Fruit fly (Drosophila melanogaster): ENCODE data around the gene Ack.

The Ack gene

dm6 chr3L:4158361-4158760 lies 50.4 kb downstream of the Ack start (continued):
- TF ChIP-seq Hr51 (GFP tag; optimal IDR thresholded peaks at IDR 0.05): no peak
- no peak for TF ChIP-seq CG12744 (GFP tag; optimal IDR thresholded peaks at IDR 0.05)
- TF ChIP-seq hb (GFP tag; IDR thresholded peaks at IDR 0.05; ENCODE audit: partially characterized antibody): no peak
- peak; percentile 27; the same call in 1 of the 2 replicates for TF ChIP-seq CG6689 (GFP tag; IDR thresholded peaks at IDR 0.05)
- TF ChIP-seq CG12769 (tag; optimal IDR thresholded peaks at IDR 0.05): no peak
- TF ChIP-seq CG11247 (GFP tag; IDR thresholded peaks at IDR 0.05): no peak
- no peak for TF ChIP-seq twi (tag; optimal IDR thresholded peaks at IDR 0.05)
- no peak for TF ChIP-seq CG11504 (tag; optimal IDR thresholded peaks at IDR 0.05)
- peak; percentile 76 for TF ChIP-seq CG4404 (GFP tag; IDR thresholded peaks at IDR 0.05)
- TF ChIP-seq fru (optimal IDR thresholded peaks at IDR 0.05): no peak
- TF ChIP-seq CG16815 (GFP tag; optimal IDR thresholded peaks at IDR 0.05): peak; percentile 1
- TF ChIP-seq bbx (GFP tag; IDR thresholded peaks at IDR 0.05; ENCODE audit: partially characterized antibody): no peak

- TF ChIP-seq CG12155 (GFP tag; optimal IDR thresholded peaks at IDR 0.05) (peak; percentile 30), Nf-YC (tag; optimal IDR thresholded peaks at IDR 0.05) (peak; percentile 88), dan (GFP tag; IDR thresholded peaks at IDR 0.05) (no peak), D19A (tag; optimal IDR thresholded peaks at IDR 0.05) (no peak), CG2712 (tag; optimal IDR thresholded peaks at IDR 0.05) (no peak), Opbp (GFP tag; IDR thresholded peaks at IDR 0.05; ENCODE audit: partially characterized antibody) (no peak), caup (GFP tag; optimal IDR thresholded peaks at IDR 0.05; ENCODE audit: severe bottlenecking) (no peak), Ada2b (GFP tag; IDR thresholded peaks at IDR 0.05) (no peak), Mrtf (GFP tag; IDR thresholded peaks at IDR 0.05) (no peak), shn (GFP tag; optimal IDR thresholded peaks at IDR 0.05) (no peak), repo (GFP tag; optimal IDR thresholded peaks at IDR 0.05) (no peak), Adf1 (GFP tag; IDR thresholded peaks at IDR 0.05) (no peak), sob (GFP tag; IDR thresholded peaks at IDR 0.05) (no peak), CG1647 (GFP tag; optimal IDR thresholded peaks at IDR 0.05) (no peak), CG6683 (GFP tag; optimal IDR thresholded peaks at IDR 0.05) (no peak), z (GFP tag; IDR thresholded peaks at IDR 0.05) (peak; percentile 60; the same call in 1 of the 3 replicates), zf30C (GFP tag; optimal IDR thresholded peaks at IDR 0.05) (peak; percentile 25), Nf-YB (GFP tag; optimal IDR thresholded peaks at IDR 0.05) (peak; percentile 93), CG15269 (tag; optimal IDR thresholded peaks at IDR 0.05) (no peak), Hand (GFP tag; optimal IDR thresholded peaks at IDR 0.05) (no peak), pros (GFP tag; optimal IDR thresholded peaks at IDR 0.05) (peak; percentile 94), Trl (optimal IDR thresholded peaks at IDR 0.05) (no peak), Trl (GFP tag; optimal IDR thresholded peaks at IDR 0.05) (no peak), sqz (GFP tag; optimal IDR thresholded peaks at IDR 0.05) (peak; percentile 48), sens (GFP tag) (peak; percentile 66)
These were observed 51.3 kb downstream of the Ack start for dm6 chr3L:4159264-4159663.

- TF ChIP-seq Kr (GFP tag; optimal IDR thresholded peaks at IDR 0.05) (peak; percentile 56), nerfin-1 (tag; optimal IDR thresholded peaks at IDR 0.05) (no peak), CG4328 (GFP tag; optimal IDR thresholded peaks at IDR 0.05) (no peak), z (GFP tag; IDR thresholded peaks at IDR 0.05) (peak; percentile 95), Dip2 (GFP tag; IDR thresholded peaks at IDR 0.05) (no peak), CG12659 (GFP tag; optimal IDR thresholded peaks at IDR 0.05) (no peak), Deaf1 (tag; optimal IDR thresholded peaks at IDR 0.05) (peak; percentile 92), Trl (optimal IDR thresholded peaks at IDR 0.05) (peak; percentile 7 to 66), Trl (GFP tag; optimal IDR thresholded peaks at IDR 0.05) (no peak), E2f1 (GFP tag; IDR thresholded peaks at IDR 0.05) (no peak), pros (GFP tag; optimal IDR thresholded peaks at IDR 0.05) (peak; percentile 91), Asciz (GFP tag; optimal IDR thresholded peaks at IDR 0.05) (no peak), CG8944 (GFP tag; optimal IDR thresholded peaks at IDR 0.05) (no peak), CG9797 (GFP tag; optimal IDR thresholded peaks at IDR 0.05) (no peak), Nf-YB (GFP tag; optimal IDR thresholded peaks at IDR 0.05) (peak; percentile 58), Blimp-1 (GFP tag; optimal IDR thresholded peaks at IDR 0.05) (peak; percentile 31), Nf-YA (GFP tag; IDR thresholded peaks at IDR 0.05) (no peak), Jarid2 (GFP tag; optimal IDR thresholded peaks at IDR 0.05) (peak; percentile 0), Oaz (GFP tag; IDR thresholded peaks at IDR 0.05) (no peak)
These were observed 52.9 kb downstream of the Ack start, which contains the start of gene nab for dm6 chr3L:4160926-4161325. nab (minus strand) TSS chr3L:4160932.

Measured in whole organism, embryonic.